Worm (Caenorhabditis elegans) whole organism, early embryonic: Measurements from ENCODE around the gene T07D4.2.

ENCODE experiments used
- F13C5.2 ChIP-seq: sonication (generic microtip); optimal IDR thresholded peaks from 2 replicates; lab custom pipeline; 2017; ENCODE audit warnings: mild to moderate bottlenecking, missing genetic modification characterization, inconsistent platforms, missing compliant biosample characterization
- ama-1 ChIP-seq: fragments of 150-350 bp; optimal IDR thresholded peaks from 2 replicates; lab custom pipeline; 2014
- ets-7 ChIP-seq: sonication (generic microtip); optimal IDR thresholded peaks from 2 replicates; lab custom pipeline; 2016; ENCODE audit warnings: missing genotype, missing genetic modification characterization, missing compliant biosample characterization
- flt-1 ChIP-seq: fragments of 200-800 bp; sonication (Bioruptor generic); IDR thresholded peaks from 2 replicates; pipeline ENCODE4 v1.3.6; 2022; ENCODE audit warnings: missing genetic modification characterization, missing compliant biosample characterization
- hmbx-1 ChIP-seq: sonication (generic microtip); optimal IDR thresholded peaks from 2 replicates; lab custom pipeline; 2016; ENCODE audit warnings: mild to moderate bottlenecking, missing genetic modification characterization, missing compliant biosample characterization
- hmg-4 ChIP-seq: fragments of 200-800 bp; sonication (Bioruptor generic); optimal IDR thresholded peaks from 2 replicates; lab custom pipeline; 2018; ENCODE audit warnings: mild to moderate bottlenecking, missing genetic modification characterization, missing compliant biosample characterization
- hnd-1 ChIP-seq: sonication (generic microtip); optimal IDR thresholded peaks from 2 replicates; lab custom pipeline; 2016; ENCODE audit warnings: missing genetic modification characterization, missing compliant biosample characterization
- sea-1 ChIP-seq: fragments of 200-800 bp; sonication (Bioruptor generic); conservative IDR thresholded peaks from 2 replicates; pipeline ENCODE4 v1.3.6; 2022; ENCODE audit warnings: missing genetic modification characterization, missing compliant biosample characterization
- tbx-37 ChIP-seq: fragments of 200-800 bp; sonication (Bioruptor generic); conservative IDR thresholded peaks from 2 replicates; pipeline ENCODE4 v1.3.6; 2022; ENCODE audit warnings: missing genetic modification reagents, missing genetic modification characterization, missing compliant biosample characterization

- TF ChIP-seq hmg-4 (GFP tag; lab: Kevin White, UChicago) (no peak), ama-1 (lab: Kevin White, UChicago) (no peak), flt-1 (GFP tag; lab: Robert Waterston, UW) (no peak), ets-7 (tag; lab: Kevin White, UChicago) (no peak), sea-1 (GFP tag; lab: Robert Waterston, UW) (no peak), hnd-1 (tag; lab: Kevin White, UChicago) (no peak), tbx-37 (no peak), hmbx-1 (tag; lab: Kevin White, UChicago) (no peak), F13C5.2 (no peak)
These were observed at the start of gene T07D4.2 for ce11 chrII:8873842-8874241.
